Worm (Caenorhabditis elegans) whole organism, L4 larva: ENCODE data around the gene F13B6.1.

Source experiments
- F10B5.3 ChIP-seq: sonication (generic microtip); optimal IDR thresholded peaks from 2 replicates; lab custom pipeline; 2016; ENCODE audit warnings: mild to moderate bottlenecking, missing genetic modification characterization, missing compliant biosample characterization
- F26F4.8 ChIP-seq: fragments of 200-800 bp; sonication (Bioruptor generic); conservative IDR thresholded peaks from 2 replicates; pipeline ENCODE4 v1.3.6; 2022; ENCODE audit warnings: missing genetic modification characterization, missing compliant biosample characterization
- F44E2.7 ChIP-seq: fragments of 200-800 bp; sonication (Bioruptor generic); IDR thresholded peaks from 2 replicates; pipeline ENCODE4 v2.1.2; 2022; ENCODE audit warnings: missing genetic modification characterization, missing compliant biosample characterization
- F49E8.2 ChIP-seq: sonication (generic microtip); optimal IDR thresholded peaks from 2 replicates; lab custom pipeline; 2016; ENCODE audit warnings: missing compliant biosample characterization, mild to moderate bottlenecking, missing genetic modification characterization, borderline replicate concordance
- R02D3.7 ChIP-seq: fragments of 150-350 bp; sonication (generic microtip); optimal IDR thresholded peaks from 3 replicates; lab custom pipeline; 2014; ENCODE audit warnings: missing biosample characterization, missing genetic modification characterization
- Y105C5A.15 ChIP-seq: fragments of 200-800 bp; sonication (Bioruptor generic); IDR thresholded peaks from 2 replicates; pipeline ENCODE4 v1.3.6; 2022; ENCODE audit warnings: missing genetic modification characterization, missing compliant biosample characterization
- Y75B8A.6 ChIP-seq: fragments of 200-800 bp; sonication (Bioruptor generic); IDR thresholded peaks from 2 replicates; pipeline ENCODE4 v1.3.6; 2022; ENCODE audit warnings: missing genetic modification reagents, missing genetic modification characterization, missing compliant biosample characterization
- ZK337.2 ChIP-seq: fragments of 200-800 bp; sonication (Bioruptor generic); IDR thresholded peaks from 2 replicates; pipeline ENCODE4 v1.3.6; 2022; ENCODE audit warnings: missing genetic modification reagents, missing genetic modification characterization, missing compliant biosample characterization
- ZK546.5 ChIP-seq, 2 experiments: sonication (generic microtip); optimal IDR thresholded peaks; 2 replicates each; lab custom pipeline; 2017; ENCODE audit warnings: missing biosample characterization in 2 of 2, missing genetic modification characterization in 2 of 2
- aha-1 ChIP-seq: fragments of 150-350 bp; peaks from one replicate; lab custom pipeline; 2014; ENCODE audit warnings: missing biosample characterization, missing genetic modification characterization
- aly-2 ChIP-seq: sonication (generic microtip); optimal IDR thresholded peaks from 2 replicates; lab custom pipeline; 2018; ENCODE audit warnings: missing biosample characterization, missing genetic modification characterization
- attf-4 ChIP-seq: sonication (generic microtip); optimal IDR thresholded peaks from 3 replicates; lab custom pipeline; 2017; ENCODE audit warnings: missing biosample characterization, missing genetic modification characterization
- ceh-32 ChIP-seq: sonication (generic microtip); optimal IDR thresholded peaks from 2 replicates; lab custom pipeline; 2016; ENCODE audit warnings: mild to moderate bottlenecking, missing genetic modification characterization, missing compliant biosample characterization; ENCODE audit not compliant: poor library complexity
- ceh-44 ChIP-seq: fragments of 200-800 bp; sonication (Bioruptor generic); IDR thresholded peaks from 2 replicates; pipeline ENCODE4 v1.3.6; 2022; ENCODE audit warnings: missing genetic modification reagents, missing genetic modification characterization, missing compliant biosample characterization
- ceh-62 ChIP-seq: sonication (generic microtip); optimal IDR thresholded peaks from 2 replicates; lab custom pipeline; 2017; ENCODE audit warnings: missing biosample characterization, missing genetic modification characterization
- ctbp-1 ChIP-seq: fragments of 200-800 bp; sonication (Bioruptor generic); IDR thresholded peaks from 2 replicates; pipeline ENCODE4 v1.3.6; 2022; ENCODE audit warnings: missing genetic modification reagents, missing genetic modification characterization, missing compliant biosample characterization
- daf-16 ChIP-seq, 3 experiments: sonication (generic microtip); optimal IDR thresholded peaks; 2 replicates each; lab custom pipeline; 2016 to 2017; ENCODE audit warnings: missing genetic modification characterization in 3 of 3, missing genetic modification reagents in 3 of 3, mild to moderate bottlenecking in 2 of 3, missing compliant biosample characterization in 2 of 3, missing biosample characterization in 1 of 3, moderate library complexity in 1 of 3
- daf-8 ChIP-seq: fragments of 200-800 bp; sonication (Bioruptor generic); IDR thresholded peaks from 2 replicates; pipeline ENCODE4 v1.3.6; 2022; ENCODE audit warnings: missing genetic modification characterization, missing compliant biosample characterization
- dmd-6 ChIP-seq: fragments of 200-800 bp; sonication (Bioruptor generic); IDR thresholded peaks from 2 replicates; pipeline ENCODE4 v1.3.6; 2022; ENCODE audit warnings: missing genetic modification reagents, missing genetic modification characterization, missing compliant biosample characterization
- dpl-1 ChIP-seq: fragments of 150-350 bp; optimal IDR thresholded peaks from 2 replicates; lab custom pipeline; 2014; ENCODE audit warnings: missing biosample characterization, missing genetic modification reagents, missing genetic modification characterization
- fkh-10 ChIP-seq: fragments of 150-350 bp; optimal IDR thresholded peaks from 2 replicates; lab custom pipeline; 2014; ENCODE audit warnings: missing biosample characterization, missing genetic modification reagents, missing genetic modification characterization
- hif-1 ChIP-seq, 2 experiments: sonication (generic microtip); optimal IDR thresholded peaks; 2 replicates each; lab custom pipeline; 2016 to 2017; ENCODE audit warnings: missing compliant biosample characterization in 2 of 2, missing genetic modification characterization in 2 of 2, missing genetic modification reagents in 2 of 2, missing genotype in 2 of 2, mild to moderate bottlenecking in 1 of 2
- hlh-30 ChIP-seq: sonication (generic microtip); optimal IDR thresholded peaks from 2 replicates; lab custom pipeline; 2017; ENCODE audit warnings: antibody characterized with exemption, mild to moderate bottlenecking, missing genetic modification characterization, missing compliant biosample characterization; ENCODE audit not compliant: insufficient read depth
- jun-1 ChIP-seq: fragments of 150-350 bp; optimal IDR thresholded peaks from 2 replicates; lab custom pipeline; 2014; ENCODE audit warnings: missing biosample characterization, missing genetic modification reagents, missing genetic modification characterization
- lim-7 ChIP-seq: fragments of 200-800 bp; sonication (Bioruptor generic); IDR thresholded peaks from 2 replicates; pipeline ENCODE4 v1.3.6; 2022; ENCODE audit warnings: missing genetic modification characterization, missing compliant biosample characterization
- lin-1 ChIP-seq: fragments of 200-800 bp; sonication (Bioruptor generic); IDR thresholded peaks from 2 replicates; pipeline ENCODE4 v1.3.6; 2022; ENCODE audit warnings: missing genetic modification reagents, missing genetic modification characterization, missing compliant biosample characterization
- lin-13 ChIP-seq: fragments of 150-350 bp; optimal IDR thresholded peaks from 2 replicates; lab custom pipeline; 2014; ENCODE audit warnings: missing biosample characterization, missing genetic modification reagents, missing genetic modification characterization
- lin-38 ChIP-seq: fragments of 200-800 bp; sonication (Bioruptor generic); IDR thresholded peaks from 2 replicates; pipeline ENCODE4 v1.3.6; 2022; ENCODE audit warnings: missing genetic modification reagents, missing genetic modification characterization, missing compliant biosample characterization
- lsy-2 ChIP-seq, 2 experiments: fragments of 150-350 bp in 1 of 2; sonication (generic microtip) in 1 of 2; optimal IDR thresholded peaks; 2 replicates each; lab custom pipeline; 2014 to 2017; ENCODE audit warnings: missing biosample characterization in 2 of 2, missing genetic modification characterization in 2 of 2
- mdl-1 ChIP-seq, 2 experiments: fragments of 150-350 bp in 1 of 2; sonication (generic microtip) in 1 of 2; optimal IDR thresholded peaks; 2 replicates each; lab custom pipeline; 2014 to 2017; ENCODE audit warnings: missing biosample characterization in 2 of 2, missing genetic modification characterization in 2 of 2
- mdt-29 ChIP-seq: fragments of 200-800 bp; sonication (Bioruptor generic); IDR thresholded peaks from 2 replicates; pipeline ENCODE4 v1.3.6; 2022; ENCODE audit warnings: missing genetic modification reagents, missing genetic modification characterization, missing compliant biosample characterization
- mes-2 ChIP-seq: sonication (generic microtip); optimal IDR thresholded peaks from 2 replicates; lab custom pipeline; 2016; ENCODE audit warnings: missing genotype, mild to moderate bottlenecking, missing genetic modification characterization, missing compliant biosample characterization; ENCODE audit not compliant: poor library complexity, severe bottlenecking
- mxl-2 ChIP-seq: fragments of 200-800 bp; sonication (Bioruptor generic); conservative IDR thresholded peaks from 2 replicates; pipeline ENCODE4 v1.3.6; 2022; ENCODE audit warnings: missing genetic modification reagents, missing genetic modification characterization, missing compliant biosample characterization
- nhr-102 ChIP-seq: sonication (generic microtip); optimal IDR thresholded peaks from 2 replicates; lab custom pipeline; 2016; ENCODE audit warnings: mild to moderate bottlenecking, missing genetic modification characterization, moderate library complexity, missing compliant biosample characterization
- nhr-111 ChIP-seq: fragments of 200-800 bp; sonication (Bioruptor generic); optimal IDR thresholded peaks from 2 replicates; lab custom pipeline; 2018; ENCODE audit warnings: mild to moderate bottlenecking, missing genetic modification characterization, missing compliant biosample characterization
- nhr-237 ChIP-seq: sonication (generic microtip); optimal IDR thresholded peaks from 2 replicates; lab custom pipeline; 2017; ENCODE audit warnings: missing biosample characterization, missing genetic modification characterization
- nhr-28 ChIP-seq: fragments of 150-350 bp; optimal IDR thresholded peaks from 2 replicates; lab custom pipeline; 2014; ENCODE audit warnings: missing biosample characterization, missing genetic modification characterization
- nhr-41 ChIP-seq: fragments of 200-800 bp; sonication (Bioruptor generic); IDR thresholded peaks from 2 replicates; pipeline ENCODE4 v1.3.6; 2022; ENCODE audit warnings: missing genetic modification reagents, missing genetic modification characterization, missing compliant biosample characterization
- nhr-42 ChIP-seq: fragments of 200-800 bp; sonication (Bioruptor generic); IDR thresholded peaks from 2 replicates; pipeline ENCODE4 v1.3.6; 2022; ENCODE audit warnings: missing genetic modification characterization, missing compliant biosample characterization
- nhr-48 ChIP-seq: sonication (generic microtip); optimal IDR thresholded peaks from 2 replicates; lab custom pipeline; 2016; ENCODE audit warnings: mild to moderate bottlenecking, missing genetic modification characterization, missing compliant biosample characterization
- nhr-77 ChIP-seq: fragments of 150-350 bp; optimal IDR thresholded peaks from 2 replicates; lab custom pipeline; 2014; ENCODE audit warnings: missing biosample characterization, missing genetic modification characterization
- pha-4 ChIP-seq, 2 experiments: fragments of 150-350 bp in 1 of 2; fragments of 200-800 bp in 1 of 2; sonication (Bioruptor generic) in 1 of 2; IDR thresholded peaks in 1 of 2; optimal IDR thresholded peaks in 1 of 2; 2 replicates each; pipeline versions ENCODE4 v1.3.6 to Lab custom; 2014 to 2022; ENCODE audit warnings: missing genetic modification characterization in 2 of 2, missing genetic modification reagents in 2 of 2, missing biosample characterization in 1 of 2, missing compliant biosample characterization in 1 of 2
- set-16 ChIP-seq: fragments of 200-800 bp; sonication (Bioruptor generic); IDR thresholded peaks from 2 replicates; pipeline ENCODE4 v1.3.6; 2022; ENCODE audit warnings: missing genetic modification reagents, missing genetic modification characterization, missing compliant biosample characterization
- snpc-4 ChIP-seq: fragments of 150-350 bp; optimal IDR thresholded peaks from 2 replicates; lab custom pipeline; 2014; ENCODE audit warnings: missing biosample characterization, missing genetic modification characterization
- spr-1 ChIP-seq: sonication (generic microtip); optimal IDR thresholded peaks from 2 replicates; lab custom pipeline; 2016; ENCODE audit warnings: mild to moderate bottlenecking, missing genetic modification characterization, missing compliant biosample characterization
- spr-3 ChIP-seq: fragments of 200-800 bp; sonication (Bioruptor generic); optimal IDR thresholded peaks from 2 replicates; lab custom pipeline; 2018; ENCODE audit warnings: mild to moderate bottlenecking, missing genetic modification characterization, missing compliant biosample characterization
- tra-1 ChIP-seq: fragments of 200-800 bp; sonication (Bioruptor generic); IDR thresholded peaks from 2 replicates; pipeline ENCODE4 v1.3.6; 2022; ENCODE audit warnings: missing genetic modification reagents, missing genetic modification characterization, missing compliant biosample characterization
- unc-39 ChIP-seq: sonication (generic microtip); optimal IDR thresholded peaks from 2 replicates; lab custom pipeline; 2017; ENCODE audit warnings: missing biosample characterization, missing genetic modification characterization
- zag-1 ChIP-seq: fragments of 150-350 bp; optimal IDR thresholded peaks from 2 replicates; lab custom pipeline; 2014; ENCODE audit warnings: missing biosample characterization, missing genetic modification characterization
- zfp-2 ChIP-seq: sonication (generic microtip); optimal IDR thresholded peaks from 2 replicates; lab custom pipeline; 2016; ENCODE audit warnings: mild to moderate bottlenecking, missing genetic modification characterization, missing compliant biosample characterization
- zip-11 ChIP-seq: fragments of 200-800 bp; sonication (Bioruptor generic); IDR thresholded peaks from 2 replicates; pipeline ENCODE4 v1.3.6; 2022; ENCODE audit warnings: missing genetic modification characterization, missing compliant biosample characterization
- ztf-11 ChIP-seq: fragments of 150-350 bp; optimal IDR thresholded peaks from 2 replicates; lab custom pipeline; 2014; ENCODE audit warnings: missing biosample characterization, missing genetic modification characterization

Gene F13B6.1

ce11 chrIV:7497205-7497604 lies 40.9 kb downstream of the F13B6.1 start:
- TF ChIP-seq lim-7 (GFP tag; lab: Robert Waterston, UW) (no peak), jun-1 (tag; lab: Kevin White, UChicago) (no peak), aha-1 (tag; lab: Kevin White, UChicago) (no peak), mdt-29 (GFP tag; lab: Robert Waterston, UW) (no peak), unc-39 (tag; lab: Kevin White, UChicago) (no peak), Y75B8A.6 (GFP tag; lab: Robert Waterston, UW) (no peak), nhr-237 (tag; lab: Kevin White, UChicago) (no peak), mes-2 (no peak), spr-3 (GFP tag; lab: Kevin White, UChicago) (no peak), mdl-1 (tag; optimal IDR thresholded peaks at IDR 0.05; lab: Kevin White, UChicago) (no peak), nhr-42 (GFP tag; lab: Robert Waterston, UW) (no peak), zfp-2 (tag; lab: Kevin White, UChicago) (no peak), set-16 (no peak), daf-16 (GFP tag; optimal IDR thresholded peaks at IDR 0.05; lab: Kevin White, UChicago) (no peak), daf-16 (tag; optimal IDR thresholded peaks at IDR 0.05; lab: Kevin White, UChicago) (peak; percentile 53), ceh-32 (tag; lab: Kevin White, UChicago) (no peak), Y105C5A.15 (GFP tag; lab: Robert Waterston, UW) (no peak), tra-1 (GFP tag; lab: Robert Waterston, UW) (no peak), nhr-48 (peak; percentile 15), dmd-6 (GFP tag; lab: Robert Waterston, UW) (peak; percentile 83), nhr-28 (peak; percentile 83), nhr-77 (peak; percentile 41), F44E2.7 (GFP tag; lab: Robert Waterston, UW) (no peak), zip-11 (no peak), lin-1 (GFP tag; lab: Robert Waterston, UW) (no peak), mxl-2 (GFP tag; lab: Robert Waterston, UW) (no peak), F49E8.2 (tag; lab: Kevin White, UChicago) (no peak), lin-38 (GFP tag; lab: Robert Waterston, UW) (no peak), F26F4.8 (GFP tag; lab: Robert Waterston, UW) (no peak), dpl-1 (GFP tag; lab: Kevin White, UChicago) (no peak), hif-1 (tag; optimal IDR thresholded peaks at IDR 0.05; lab: Kevin White, UChicago) (no peak), ctbp-1 (GFP tag; lab: Robert Waterston, UW) (no peak), lsy-2 (tag; optimal IDR thresholded peaks at IDR 0.05; lab: Kevin White, UChicago) (no peak), nhr-102 (tag; lab: Kevin White, UChicago) (no peak), fkh-10 (GFP tag; lab: Kevin White, UChicago) (no peak), ZK546.5 (tag; optimal IDR thresholded peaks at IDR 0.05; lab: Kevin White, UChicago) (no peak), nhr-41 (no peak), pha-4 (GFP tag; IDR thresholded peaks at IDR 0.05; lab: Robert Waterston, UW) (no peak), pha-4 (tag; optimal IDR thresholded peaks at IDR 0.05; lab: Kevin White, UChicago) (no peak), daf-8 (GFP tag; lab: Robert Waterston, UW) (no peak), zag-1 (tag; lab: Kevin White, UChicago) (no peak), snpc-4 (tag; lab: Kevin White, UChicago) (no peak), ztf-11 (tag; lab: Kevin White, UChicago) (no peak), R02D3.7 (tag; lab: Kevin White, UChicago) (no peak), hlh-30 (tag; lab: Kevin White, UChicago) (peak; percentile 10), lin-13 (GFP tag; lab: Kevin White, UChicago) (no peak), ceh-62 (tag; lab: Kevin White, UChicago) (no peak), attf-4 (tag; lab: Kevin White, UChicago) (no peak), F10B5.3 (tag; lab: Kevin White, UChicago) (no peak), ceh-44 (GFP tag; lab: Robert Waterston, UW) (no peak), aly-2 (no peak), nhr-111 (GFP tag; lab: Kevin White, UChicago) (no peak), spr-1 (tag; lab: Kevin White, UChicago) (no peak), ZK337.2 (GFP tag; lab: Robert Waterston, UW) (no peak)
